Worm (Caenorhabditis elegans) whole organism, young adult: ENCODE data around the gene K12D9.1.

ENCODE experiments used
- ama-1 ChIP-seq, 3 experiments: fragments of 150-350 bp in 1 of 3; sonication (generic microtip) in 2 of 3; optimal IDR thresholded peaks; 2 replicates each; lab custom pipeline; 2014 to 2018; ENCODE audit warnings: missing biosample characterization in 2 of 3, missing genetic modification characterization in 2 of 3, missing genetic modification reagents in 2 of 3
- ekl-4 ChIP-seq: fragments of 200-800 bp; sonication (Bioruptor generic); IDR thresholded peaks from 2 replicates; pipeline ENCODE4 v1.3.6; 2022; ENCODE audit warnings: missing genetic modification reagents, missing genetic modification characterization, missing compliant biosample characterization
- pha-4 ChIP-seq: fragments of 150-350 bp; sonication (generic microtip); optimal IDR thresholded peaks from 2 replicates; lab custom pipeline; 2014; ENCODE audit warnings: missing biosample characterization, missing genetic modification reagents, missing genetic modification characterization
- snpc-1.3 ChIP-seq: sonication (generic microtip); optimal IDR thresholded peaks from 2 replicates; lab custom pipeline; 2017; ENCODE audit warnings: missing genetic modification characterization, mild to moderate bottlenecking, missing compliant biosample characterization, antibody characterized with exemption, moderate library complexity, missing genotype, missing genetic modification reagents; ENCODE audit not compliant: insufficient read depth
- snpc-4 ChIP-seq, 5 experiments: fragments of 150-350 bp in 1 of 5; sonication (generic microtip) in 4 of 5; optimal IDR thresholded peaks; 2 replicates each; lab custom pipeline; 2014 to 2018; ENCODE audit warnings: missing genetic modification characterization in 5 of 5, missing biosample characterization in 3 of 5, antibody characterized with exemption in 2 of 5, mild to moderate bottlenecking in 2 of 5, missing compliant biosample characterization in 2 of 5, missing genotype in 2 of 5, moderate library complexity in 2 of 5, missing genetic modification reagents in 1 of 5
- ztf-25 ChIP-seq: fragments of 200-800 bp; sonication (Bioruptor generic); IDR thresholded peaks from 2 replicates; pipeline ENCODE4 v1.3.6; 2022; ENCODE audit warnings: missing genetic modification reagents, missing genetic modification characterization, missing compliant biosample characterization

DNA sequence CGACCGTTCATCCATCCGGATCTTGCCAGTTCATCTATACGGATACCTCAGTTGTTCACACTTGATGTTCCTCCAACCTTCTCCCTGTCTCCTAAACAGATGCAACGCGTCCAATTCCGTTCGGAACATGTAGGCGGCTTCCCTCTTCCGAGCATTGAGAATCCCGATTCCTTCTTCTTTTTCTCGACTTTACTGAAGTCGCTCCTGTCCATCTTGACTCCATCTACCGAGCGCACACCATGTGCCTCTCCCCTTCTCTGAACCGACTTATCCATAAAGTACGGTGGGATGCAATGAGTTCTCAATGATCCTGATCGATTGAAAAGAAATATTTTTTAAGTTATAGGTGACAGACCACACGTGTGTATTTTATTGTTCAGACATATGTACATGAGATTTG lies 22.2 kb upstream of the K12D9.1 start:
- TF ChIP-seq pha-4 (tag; lab: Kevin White, UChicago) (no peak), snpc-4 (GFP tag; optimal IDR thresholded peaks at IDR 0.05; lab: Kevin White, UChicago) (no peak), snpc-4 (tag; optimal IDR thresholded peaks at IDR 0.05; lab: Kevin White, UChicago) (no peak), ekl-4 (GFP tag; lab: Robert Waterston, UW) (no peak), ama-1 (optimal IDR thresholded peaks at IDR 0.05; lab: Kevin White, UChicago) (no peak), ama-1 (GFP tag; optimal IDR thresholded peaks at IDR 0.05; lab: Kevin White, UChicago) (no peak), ztf-25 (no peak), snpc-1.3 (tag; lab: Kevin White, UChicago) (no peak)
